Fruit fly (Drosophila melanogaster) whole organism, embryonic: Measurements from ENCODE around the gene ninaG.

Experiments
- Awh ChIP-seq: fragments of 200-800 bp; sonication (Bioruptor generic); IDR thresholded peaks from 2 replicates; pipeline ENCODE4, ENCODE4 v1.3.6; 2022; ENCODE audit warnings: missing biosample characterization, missing genetic modification characterization
- CG14860 ChIP-seq: fragments of 200-800 bp; sonication (Bioruptor generic); IDR thresholded peaks from 3 replicates; pipeline ENCODE4 v1.3.6; 2022; ENCODE audit warnings: missing biosample characterization, missing genetic modification characterization; ENCODE audit not compliant: partially characterized antibody
- CG17829 ChIP-seq: fragments of 200-800 bp; optimal IDR thresholded peaks from 2 replicates; lab custom pipeline; 2019; ENCODE audit warnings: missing biosample characterization, mild to moderate bottlenecking, missing genetic modification characterization, moderate library complexity
- CG1792 ChIP-seq: fragments of 200-800 bp; sonication (Bioruptor generic); optimal IDR thresholded peaks from 2 replicates; lab custom pipeline; 2016; ENCODE audit warnings: missing biosample characterization, missing genetic modification characterization
- CG18619 ChIP-seq: fragments of 200-800 bp; sonication (Bioruptor generic); optimal IDR thresholded peaks from 3 replicates; lab custom pipeline; 2017; ENCODE audit warnings: missing biosample characterization, mild to moderate bottlenecking, missing genetic modification characterization
- CG2199 ChIP-seq: fragments of 200-800 bp; sonication (Bioruptor generic); IDR thresholded peaks from 3 replicates; pipeline ENCODE4 v1.3.6; 2022; ENCODE audit warnings: missing biosample characterization, missing genetic modification characterization
- CG3281 ChIP-seq: fragments of 200-800 bp; sonication (Bioruptor generic); optimal IDR thresholded peaks from 3 replicates; lab custom pipeline; 2017; ENCODE audit warnings: missing biosample characterization, mild to moderate bottlenecking, missing genetic modification characterization
- CG3407 ChIP-seq: fragments of 200-800 bp; sonication (Bioruptor generic); optimal IDR thresholded peaks from 2 replicates; lab custom pipeline; 2018; ENCODE audit warnings: missing biosample characterization, mild to moderate bottlenecking, missing genetic modification characterization
- CG3995 ChIP-seq: fragments of 200-800 bp; sonication (Bioruptor generic); optimal IDR thresholded peaks from 3 replicates; lab custom pipeline; 2016; ENCODE audit warnings: missing biosample characterization, missing genetic modification characterization
- CG5245 ChIP-seq: fragments of 200-800 bp; sonication (Bioruptor generic); optimal IDR thresholded peaks from 3 replicates; lab custom pipeline; 2016; ENCODE audit warnings: missing biosample characterization, missing genetic modification characterization
- CG6654 ChIP-seq: fragments of 200-800 bp; sonication (Bioruptor generic); optimal IDR thresholded peaks from 2 replicates; lab custom pipeline; 2017; ENCODE audit warnings: missing biosample characterization, mild to moderate bottlenecking, missing genetic modification characterization
- CG6854 ChIP-seq: fragments of 200-800 bp; sonication (Bioruptor generic); optimal IDR thresholded peaks from 3 replicates; lab custom pipeline; 2017; ENCODE audit warnings: missing biosample characterization, mild to moderate bottlenecking, missing genetic modification characterization
- CG7357 ChIP-seq: fragments of 200-800 bp; sonication (Bioruptor generic); IDR thresholded peaks from 3 replicates; pipeline ENCODE4 v1.3.6; 2022; ENCODE audit warnings: missing biosample characterization, missing genetic modification characterization
- CG7963 ChIP-seq: fragments of 200-800 bp; sonication (Bioruptor generic); IDR thresholded peaks from 3 replicates; pipeline ENCODE4 v1.3.6; 2022; ENCODE audit warnings: missing biosample characterization, missing genetic modification characterization; ENCODE audit not compliant: partially characterized antibody
- CG8924 ChIP-seq: fragments of 200-800 bp; optimal IDR thresholded peaks from 3 replicates; lab custom pipeline; 2019; ENCODE audit warnings: missing biosample characterization, mild to moderate bottlenecking, missing genetic modification characterization, moderate library complexity
- CG9727 ChIP-seq: fragments of 200-800 bp; sonication (Bioruptor generic); optimal IDR thresholded peaks from 3 replicates; lab custom pipeline; 2017; ENCODE audit warnings: missing biosample characterization, mild to moderate bottlenecking, missing genetic modification characterization
- CkIIα-i1 ChIP-seq: fragments of 200-800 bp; sonication (Bioruptor generic); IDR thresholded peaks from 2 replicates; pipeline ENCODE4 v1.3.6; 2022; ENCODE audit warnings: missing biosample characterization, missing genetic modification characterization
- Dek ChIP-seq: fragments of 200-800 bp; sonication (Bioruptor generic); optimal IDR thresholded peaks from 3 replicates; lab custom pipeline; 2019; ENCODE audit warnings: missing biosample characterization, mild to moderate bottlenecking, missing genetic modification characterization, moderate library complexity
- Dll ChIP-seq: fragments of 200-800 bp; sonication (Bioruptor generic); IDR thresholded peaks from 4 replicates; pipeline ENCODE4 v1.3.6; 2022; ENCODE audit warnings: missing biosample characterization, missing genetic modification characterization; ENCODE audit not compliant: partially characterized antibody
- Elba2 ChIP-seq: fragments of 200-800 bp; sonication (Bioruptor generic); optimal IDR thresholded peaks from 3 replicates; lab custom pipeline; 2016; ENCODE audit warnings: missing biosample characterization, missing genetic modification characterization
- Ets65A ChIP-seq: fragments of 200-800 bp; sonication (Bioruptor generic); peaks from one replicate; lab custom pipeline; 2016; ENCODE audit warnings: missing biosample characterization, missing genetic modification characterization
- HLH4C ChIP-seq: fragments of 200-800 bp; sonication (Bioruptor generic); IDR thresholded peaks from 3 replicates; pipeline ENCODE4 v1.3.6; 2022; ENCODE audit warnings: missing biosample characterization, missing genetic modification characterization; ENCODE audit not compliant: partially characterized antibody
- Hand ChIP-seq: fragments of 200-800 bp; sonication (Bioruptor generic); optimal IDR thresholded peaks from 2 replicates; lab custom pipeline; 2017; ENCODE audit warnings: mild to moderate bottlenecking, missing biosample characterization, missing genetic modification reagents, missing genetic modification characterization
- Kr ChIP-seq: fragments of 200-800 bp; sonication (Bioruptor generic); optimal IDR thresholded peaks from 2 replicates; lab custom pipeline; 2017; ENCODE audit warnings: missing biosample characterization, mild to moderate bottlenecking, missing genetic modification characterization
- Nf-YB ChIP-seq: fragments of 200-800 bp; sonication (Bioruptor generic); optimal IDR thresholded peaks from 3 replicates; lab custom pipeline; 2019; ENCODE audit warnings: missing biosample characterization, mild to moderate bottlenecking, missing genetic modification characterization, moderate library complexity
- NfI ChIP-seq: fragments of 200-800 bp; sonication (Bioruptor generic); optimal IDR thresholded peaks from 3 replicates; lab custom pipeline; 2018; ENCODE audit warnings: missing biosample characterization, mild to moderate bottlenecking, missing genetic modification characterization, moderate library complexity
- Vsx1 ChIP-seq: fragments of 200-800 bp; sonication (Bioruptor generic); optimal IDR thresholded peaks from 2 replicates; lab custom pipeline; 2017; ENCODE audit warnings: missing biosample characterization, mild to moderate bottlenecking, missing genetic modification characterization, missing genetic modification reagents
- Xrp1 ChIP-seq: fragments of 200-800 bp; sonication (Bioruptor generic); IDR thresholded peaks from 2 replicates; pipeline ENCODE4 v1.3.6; 2022; ENCODE audit warnings: missing biosample characterization, missing genetic modification characterization
- ash1 ChIP-seq: fragments of 200-800 bp; sonication (Bioruptor generic); optimal IDR thresholded peaks from 2 replicates; lab custom pipeline; 2018; ENCODE audit warnings: missing biosample characterization, mild to moderate bottlenecking, missing genetic modification characterization
- cas ChIP-seq: fragments of 200-800 bp; sonication (Bioruptor generic); IDR thresholded peaks from 2 replicates; pipeline ENCODE4 v1.3.6; 2022; ENCODE audit warnings: missing biosample characterization, missing genetic modification characterization
- chm ChIP-seq: fragments of 200-800 bp; sonication (Bioruptor generic); IDR thresholded peaks from 2 replicates; pipeline ENCODE4 v1.3.6; 2022; ENCODE audit warnings: missing biosample characterization, missing genetic modification characterization
- crol ChIP-seq: fragments of 200-800 bp; sonication (Bioruptor generic); IDR thresholded peaks from 2 replicates; pipeline ENCODE4 v1.3.6; 2022; ENCODE audit warnings: missing biosample characterization, missing genetic modification characterization
- crp ChIP-seq, 2 experiments: fragments of 200-800 bp; sonication (Bioruptor generic); optimal IDR thresholded peaks; 2 replicates in 1 of 2; 3 replicates in 1 of 2; lab custom pipeline; 2017; ENCODE audit warnings: missing biosample characterization in 2 of 2, missing genetic modification characterization in 2 of 2, mild to moderate bottlenecking in 1 of 2, moderate library complexity in 1 of 2
- dmrt99B ChIP-seq: fragments of 200-800 bp; sonication (Bioruptor generic); optimal IDR thresholded peaks from 2 replicates; lab custom pipeline; 2018; ENCODE audit warnings: missing biosample characterization, mild to moderate bottlenecking, missing genetic modification characterization, moderate library complexity
- en ChIP-seq: fragments of 200-800 bp; sonication (Bioruptor generic); optimal IDR thresholded peaks from 2 replicates; lab custom pipeline; 2016; ENCODE audit warnings: missing biosample characterization, missing genetic modification characterization
- fd102C ChIP-seq: fragments of 200-800 bp; sonication (Bioruptor generic); optimal IDR thresholded peaks from 2 replicates; lab custom pipeline; 2018; ENCODE audit warnings: missing biosample characterization, mild to moderate bottlenecking, missing genetic modification characterization, moderate library complexity
- ken ChIP-seq: fragments of 200-800 bp; sonication (Bioruptor generic); IDR thresholded peaks from 3 replicates; pipeline ENCODE4 v1.3.6; 2022; ENCODE audit warnings: missing biosample characterization, missing genetic modification characterization
- knrl ChIP-seq: fragments of 200-800 bp; sonication (Bioruptor generic); IDR thresholded peaks from 3 replicates; pipeline ENCODE4 v1.3.6; 2022; ENCODE audit warnings: missing biosample characterization, missing genetic modification characterization; ENCODE audit not compliant: partially characterized antibody
- lbe ChIP-seq: fragments of 200-800 bp; sonication (Bioruptor generic); optimal IDR thresholded peaks from 2 replicates; lab custom pipeline; 2016; ENCODE audit warnings: missing biosample characterization, mild to moderate bottlenecking, missing genetic modification characterization
- lilli ChIP-seq: fragments of 200-800 bp; sonication (Bioruptor generic); optimal IDR thresholded peaks from 3 replicates; lab custom pipeline; 2016; ENCODE audit warnings: missing biosample characterization, missing genetic modification characterization
- prd ChIP-seq, 3 experiments: fragments of >200 bp in 2 of 3; fragments of 200-800 bp in 1 of 3; sonication (Bioruptor generic) in 1 of 3; optimal IDR thresholded peaks in 2 of 3; IDR thresholded peaks in 1 of 3; 2 replicates in 2 of 3; 3 replicates in 1 of 3; pipeline versions ENCODE4 v1.3.6 to Lab custom; 2017 to 2022; ENCODE audit warnings: missing biosample characterization in 1 of 3, missing genetic modification characterization in 1 of 3
- pum ChIP-seq: fragments of 200-800 bp; sonication (Bioruptor generic); optimal IDR thresholded peaks from 2 replicates; lab custom pipeline; 2016; ENCODE audit warnings: missing biosample characterization, missing genetic modification characterization
- sd ChIP-seq: fragments of 200-800 bp; sonication (Bioruptor generic); optimal IDR thresholded peaks from 3 replicates; lab custom pipeline; 2018; ENCODE audit warnings: missing biosample characterization, mild to moderate bottlenecking, missing genetic modification characterization, moderate library complexity
- ttk ChIP-seq: fragments of 200-800 bp; sonication (Bioruptor generic); IDR thresholded peaks from 2 replicates; pipeline ENCODE4 v2.1.2; 2022; ENCODE audit warnings: missing biosample characterization, missing genetic modification characterization
- vvl ChIP-seq: fragments of 200-800 bp; sonication (Bioruptor generic); IDR thresholded peaks from 2 replicates; pipeline ENCODE4 v1.3.6; 2022; ENCODE audit warnings: missing biosample characterization, missing genetic modification characterization
- wor ChIP-seq: fragments of 200-800 bp; sonication (Bioruptor generic); IDR thresholded peaks from 2 replicates; pipeline ENCODE4 v1.3.6; 2022; ENCODE audit warnings: missing biosample characterization, missing genetic modification characterization

The ninaG gene

dm6 chr3R:11458022-11458850 is 36.7 kb upstream of the ninaG start (continued):
- no peak for TF ChIP-seq Elba2 (GFP tag; lab: Kevin White, UChicago)
- peak; percentile 33 for TF ChIP-seq CG1792 (GFP tag; lab: Kevin White, UChicago)
- peak; percentile 43; the same call in 1 of the 3 replicates for TF ChIP-seq ken
- no peak for TF ChIP-seq knrl (GFP tag; lab: Robert Waterston, UW)
- peak; percentile 68 for TF ChIP-seq dmrt99B (tag; lab: Kevin White, UChicago)
- no peak for TF ChIP-seq CG14860 (GFP tag; lab: Robert Waterston, UW)
- TF ChIP-seq ash1 = no peak
- no peak for TF ChIP-seq crol
- no peak for TF ChIP-seq CkIIα-i1 (GFP tag; lab: Robert Waterston, UW)
- no peak for TF ChIP-seq Nf-YB (GFP tag; lab: Kevin White, UChicago)
- TF ChIP-seq lbe (GFP tag; lab: Kevin White, UChicago) = no peak
- peak; percentile 59 for TF ChIP-seq CG18619 (GFP tag; lab: Kevin White, UChicago)
- peak; percentile 48 for TF ChIP-seq CG8924 (tag; lab: Kevin White, UChicago)
- TF ChIP-seq chm (GFP tag; lab: Robert Waterston, UW) = peak; percentile 68
- TF ChIP-seq sd = peak; percentile 88
- peak; percentile 60 for TF ChIP-seq CG9727 (GFP tag; lab: Kevin White, UChicago)
- peak; percentile 64; the same call in 1 of the 2 replicates for TF ChIP-seq ttk (GFP tag; lab: Robert Waterston, UW)
- TF ChIP-seq Kr = no peak
- peak; percentile 41 for TF ChIP-seq CG17829 (tag; lab: Kevin White, UChicago)
- TF ChIP-seq Ets65A = peak; percentile 88
- TF ChIP-seq pum (GFP tag; lab: Kevin White, UChicago) = peak; percentile 69
- no peak for TF ChIP-seq prd (optimal IDR thresholded peaks at IDR 0.05; lab: Kevin White, UChicago)
- peak; percentile 86 for TF ChIP-seq prd (GFP tag; IDR thresholded peaks at IDR 0.05; lab: Robert Waterston, UW)
- peak; percentile 1 for TF ChIP-seq CG3407 (GFP tag; lab: Kevin White, UChicago)
- TF ChIP-seq crp (GFP tag; optimal IDR thresholded peaks at IDR 0.05; lab: Kevin White, UChicago) = peak in 1 of 2 experiments; percentile 4
- peak; percentile 63 for TF ChIP-seq CG7357 (GFP tag; lab: Robert Waterston, UW)
- peak; percentile 35 for TF ChIP-seq Dek
- no peak for TF ChIP-seq fd102C (GFP tag; lab: Kevin White, UChicago)
- TF ChIP-seq HLH4C (GFP tag; lab: Robert Waterston, UW) = no peak
- peak; percentile 74 for TF ChIP-seq Xrp1 (GFP tag; lab: Robert Waterston, UW)
- TF ChIP-seq CG3995 = peak; percentile 55
- peak; percentile 56 for TF ChIP-seq CG5245
- peak; percentile 73; the same call in 1 of the 2 replicates for TF ChIP-seq Awh (GFP tag; lab: Robert Waterston, UW)
- peak; percentile 38 for TF ChIP-seq Vsx1 (GFP tag; lab: Kevin White, UChicago)
- peak; percentile 75 for TF ChIP-seq NfI (GFP tag; lab: Kevin White, UChicago)
- no peak for TF ChIP-seq Hand (GFP tag; lab: Kevin White, UChicago)
- TF ChIP-seq CG3281 (GFP tag; lab: Kevin White, UChicago) = peak; percentile 73
- no peak for TF ChIP-seq CG6654 (GFP tag; lab: Kevin White, UChicago)
- peak; percentile 77; the same call in 1 of the 2 replicates for TF ChIP-seq vvl
- peak; percentile 43; the same call in 1 of the 2 replicates for TF ChIP-seq wor (GFP tag; lab: Robert Waterston, UW)
- TF ChIP-seq CG2199 (GFP tag; lab: Robert Waterston, UW) = 0 out of 3 replicates have a peak, but pooled peaks have one; percentile 37
- peak; percentile 38 for TF ChIP-seq CG6854 (GFP tag; lab: Kevin White, UChicago)
- TF ChIP-seq en (GFP tag; lab: Kevin White, UChicago) = no peak
- peak; percentile 62 for TF ChIP-seq lilli (GFP tag; lab: Kevin White, UChicago)
- TF ChIP-seq Dll (GFP tag; lab: Robert Waterston, UW) = no peak
- TF ChIP-seq cas (GFP tag; lab: Robert Waterston, UW) = peak; percentile 62; the same call in 1 of the 2 replicates
- TF ChIP-seq CG7963 (GFP tag; lab: Robert Waterston, UW) = no peak
